Worm (Caenorhabditis elegans): ENCODE measurements around the gene nadk-2.

The nadk-2 gene

DNA sequence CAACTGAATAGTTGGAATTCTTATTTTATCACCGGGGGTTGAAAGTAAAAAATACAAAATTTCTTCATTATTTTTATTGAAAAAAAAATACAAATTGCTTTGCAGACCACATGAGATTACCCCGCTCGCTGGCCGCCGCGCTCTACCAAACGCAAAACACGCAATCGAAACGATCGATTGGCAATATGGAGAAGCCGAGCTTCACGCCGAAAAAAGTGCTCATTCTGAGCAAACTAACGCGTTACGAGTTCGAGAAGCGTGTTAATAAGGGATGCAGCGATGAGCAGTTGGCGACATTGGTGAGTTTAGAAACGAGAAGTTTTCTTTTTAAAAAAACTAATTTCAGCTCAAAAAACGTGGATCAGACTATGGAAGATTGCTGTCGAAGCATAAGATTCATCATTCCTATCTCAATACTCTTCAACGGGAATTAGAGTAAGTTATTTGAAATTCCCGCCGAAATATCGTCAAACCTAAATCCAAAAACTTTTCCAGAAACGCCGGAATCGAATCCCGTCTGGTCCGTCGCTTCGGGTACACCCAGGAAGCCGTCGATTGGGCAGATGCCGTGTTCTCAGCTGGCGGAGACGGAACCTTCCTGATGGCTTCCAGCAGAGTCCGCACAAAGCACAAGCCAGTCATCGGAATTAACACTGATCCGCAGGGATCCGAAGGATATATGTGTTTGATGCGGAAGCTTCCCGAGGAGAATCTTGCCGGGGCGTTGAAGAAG is 6.2 kb downstream of the nadk-2 start:
- TF ChIP-seq lsy-12 (tag; optimal IDR thresholded peaks at IDR 0.05) (peak; percentile 36), nhr-43 (tag; optimal IDR thresholded peaks at IDR 0.05; ENCODE audit: poor library complexity, severe bottlenecking) (peak; percentile 58), ztf-4 (tag; optimal IDR thresholded peaks at IDR 0.05) (no peak), ZK546.5 (tag; optimal IDR thresholded peaks at IDR 0.05) (no peak), ztf-11 (tag; optimal IDR thresholded peaks at IDR 0.05) (no peak), hmg-11 (tag; optimal IDR thresholded peaks at IDR 0.05) (no peak), ama-1 (optimal IDR thresholded peaks at IDR 0.05) (peak; percentile 67), tbx-2 (tag; optimal IDR thresholded peaks at IDR 0.05) (no peak)

DNA sequence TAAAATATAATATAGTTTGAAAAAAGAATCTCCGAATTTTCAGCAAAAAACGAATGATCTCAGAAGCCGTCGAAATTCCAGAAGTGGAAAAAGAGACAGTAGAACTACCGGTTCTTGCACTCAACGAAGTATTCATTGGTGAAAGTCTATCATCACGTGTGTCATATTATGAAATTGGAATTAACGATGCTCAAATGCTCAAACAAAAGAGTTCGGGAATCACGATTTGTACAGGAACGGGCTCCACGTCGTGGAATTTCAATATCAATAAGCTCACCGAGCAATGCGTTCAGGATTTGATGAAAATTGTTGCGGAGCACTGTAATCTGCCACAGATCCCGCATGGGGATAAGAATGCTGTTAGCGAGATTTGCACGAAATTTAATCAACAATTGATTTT is 8.9 kb downstream of the nadk-2 start:
- TF ChIP-seq lsy-12 (tag; optimal IDR thresholded peaks at IDR 0.05): peak; percentile 35
- TF ChIP-seq ceh-28 (tag; optimal IDR thresholded peaks at IDR 0.05): no peak
- peak; percentile 33 for TF ChIP-seq nhr-43 (tag; optimal IDR thresholded peaks at IDR 0.05; ENCODE audit: poor library complexity, severe bottlenecking)
- peak; percentile 83 for TF ChIP-seq ama-1 (optimal IDR thresholded peaks at IDR 0.05)

DNA sequence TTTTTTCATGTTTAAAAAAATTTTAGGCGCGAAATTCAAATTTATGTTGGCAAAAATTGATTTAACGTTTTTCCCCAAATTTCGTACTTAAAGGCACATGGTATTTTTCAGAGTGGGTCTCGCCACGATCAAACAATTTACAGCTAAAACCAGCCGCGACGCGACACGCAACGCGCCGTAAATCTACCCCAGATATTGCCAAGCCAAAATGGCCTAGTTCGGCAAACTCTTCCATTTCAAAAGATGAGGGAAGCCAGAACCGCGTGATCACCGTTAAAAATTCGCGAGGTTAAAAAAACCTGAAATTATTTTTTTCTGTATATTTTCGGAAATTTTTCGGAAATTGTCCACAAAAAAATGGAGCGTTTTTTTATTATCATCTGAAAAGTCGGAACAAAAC is 10.5 kb downstream of the nadk-2 start:
- TF ChIP-seq nhr-77 (tag; optimal IDR thresholded peaks at IDR 0.05) (no peak), ZK546.5 (tag; optimal IDR thresholded peaks at IDR 0.05) (no peak), nhr-76 (tag; optimal IDR thresholded peaks at IDR 0.05) (no peak), ama-1 (optimal IDR thresholded peaks at IDR 0.05) (peak; percentile 65), lsy-12 (tag; optimal IDR thresholded peaks at IDR 0.05) (peak; percentile 51), nhr-43 (tag; optimal IDR thresholded peaks at IDR 0.05; ENCODE audit: poor library complexity, severe bottlenecking) (peak; percentile 74), ceh-82 (tag; optimal IDR thresholded peaks at IDR 0.05) (no peak)

DNA sequence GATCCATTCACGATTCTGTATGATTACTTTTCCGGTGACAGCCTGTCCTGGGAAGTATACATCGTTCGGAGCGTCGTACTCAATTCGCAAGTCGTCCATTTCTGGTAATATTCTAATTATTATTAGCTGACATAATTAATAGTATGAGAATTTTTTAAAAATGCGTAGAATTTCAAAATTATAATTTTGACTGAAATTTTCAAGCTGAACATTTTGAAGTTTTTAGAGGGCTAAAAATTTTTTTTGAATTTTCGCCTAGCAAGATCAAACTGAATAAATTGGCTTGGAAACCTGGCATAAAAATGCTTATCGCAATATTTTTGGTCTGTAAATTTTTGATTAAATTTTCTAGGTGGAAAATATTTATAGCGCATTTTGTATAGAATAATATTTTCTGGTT is 13.1 kb downstream of the nadk-2 start, which contains the start of gene arrd-7:
Gene arrd-7 (minus strand): TSS at position 101 of the 400 bp plus-strand sequence.
- TF ChIP-seq pha-4 (tag; optimal IDR thresholded peaks at IDR 0.05): no peak
- no peak for TF ChIP-seq lin-15B (tag; optimal IDR thresholded peaks at IDR 0.05)
- TF ChIP-seq unc-62 (GFP tag; optimal IDR thresholded peaks at IDR 0.05): no peak
- TF ChIP-seq nhr-23 (tag; optimal IDR thresholded peaks at IDR 0.05): no peak
- no peak for TF ChIP-seq nhr-77 (tag; optimal IDR thresholded peaks at IDR 0.05)
- no peak for TF ChIP-seq nfya-1 (tag; optimal IDR thresholded peaks at IDR 0.05; ENCODE audit: insufficient read depth)
- no peak for TF ChIP-seq ztf-11 (tag; optimal IDR thresholded peaks at IDR 0.05)

DNA sequence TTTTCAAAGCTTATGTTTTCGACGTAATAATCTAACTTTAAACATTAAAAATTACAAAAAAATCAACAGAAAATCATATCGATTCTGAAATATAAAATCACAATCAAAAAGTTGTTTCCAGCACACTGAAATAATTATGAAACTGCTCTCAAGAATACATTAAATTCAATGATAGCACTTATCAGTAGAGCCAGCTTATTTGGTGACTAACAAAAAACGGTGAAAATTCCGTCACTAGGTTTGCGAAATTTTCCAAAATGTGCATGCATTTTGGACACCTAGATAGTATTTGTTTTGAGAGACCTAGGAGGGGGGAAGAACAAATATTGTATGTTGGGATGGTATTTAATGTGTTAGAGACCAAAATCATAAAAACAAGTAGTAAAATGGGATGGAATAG is 13.7 kb downstream of the nadk-2 start:
- no peak for TF ChIP-seq nhr-11 (tag; optimal IDR thresholded peaks at IDR 0.05)
- TF ChIP-seq elt-2 (tag; optimal IDR thresholded peaks at IDR 0.05): peak; percentile 72
- peak; percentile 34 for TF ChIP-seq pqm-1 (tag; optimal IDR thresholded peaks at IDR 0.05)
- peak; percentile 0 for TF ChIP-seq pha-4 (tag; optimal IDR thresholded peaks at IDR 0.05)
- TF ChIP-seq fos-1 (tag; optimal IDR thresholded peaks at IDR 0.05): no peak

DNA sequence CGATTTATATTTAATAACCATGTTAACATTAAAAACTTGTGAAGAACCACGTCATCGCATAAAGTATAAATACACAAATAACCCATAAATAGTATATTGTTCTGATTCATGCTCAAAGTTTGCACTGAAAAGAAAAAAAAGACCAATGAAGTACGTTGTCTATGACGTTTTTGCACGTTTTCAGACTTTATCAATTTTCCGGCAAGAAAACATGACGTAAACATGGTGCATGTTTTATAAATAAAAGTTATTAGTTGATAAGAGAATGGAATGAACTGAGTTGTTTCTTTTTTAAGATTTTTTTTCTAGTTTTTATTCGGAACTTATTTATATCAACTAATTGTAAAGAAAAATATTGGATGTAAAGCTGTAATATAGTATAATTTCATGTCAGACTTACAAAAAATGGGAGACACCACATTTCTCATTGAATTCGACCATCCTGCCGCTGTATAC is 15.3 kb downstream of the nadk-2 start, which contains the start of gene arrd-8:
Gene arrd-8 (plus strand): TSS at position 406 of the 456 bp plus-strand sequence.
- TF ChIP-seq nhr-43 (tag; optimal IDR thresholded peaks at IDR 0.05; ENCODE audit: poor library complexity, severe bottlenecking): no peak
- no peak for TF ChIP-seq jun-1 (tag; optimal IDR thresholded peaks at IDR 0.05)
- peak; percentile 92 for TF ChIP-seq pqm-1 (tag; optimal IDR thresholded peaks at IDR 0.05)
- peak; percentile 55 for TF ChIP-seq pha-4 (tag; optimal IDR thresholded peaks at IDR 0.05)
- TF ChIP-seq elt-2 (tag; optimal IDR thresholded peaks at IDR 0.05): peak; percentile 64

DNA sequence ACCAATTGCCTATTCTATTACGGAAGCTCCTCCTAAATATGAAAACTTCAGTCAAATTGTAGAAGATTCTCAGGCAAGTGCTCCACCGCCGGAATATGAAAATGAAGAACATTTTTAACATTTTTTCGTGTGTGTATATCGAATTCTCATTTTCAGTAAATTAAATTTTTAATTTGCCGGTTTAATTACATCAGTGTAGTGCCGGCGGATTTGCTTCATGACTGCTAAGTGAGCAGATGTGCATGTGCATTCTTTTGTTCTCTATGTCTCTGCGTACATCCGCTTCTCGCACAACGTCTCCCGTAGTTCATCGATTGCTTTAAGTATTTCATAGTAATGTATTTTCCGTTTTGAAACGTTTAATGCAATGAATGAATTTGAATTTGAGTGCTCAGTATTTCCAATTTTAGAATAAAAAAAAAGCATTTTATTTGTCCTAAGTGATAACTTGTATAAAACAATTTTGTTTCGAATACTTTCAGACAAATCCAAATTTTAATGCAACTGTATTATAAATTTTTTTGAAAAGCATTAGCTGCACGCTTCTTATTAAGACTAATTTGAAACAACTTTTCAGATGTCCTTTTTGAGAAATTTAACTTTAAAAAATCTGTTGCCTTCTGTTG is 18.2 kb downstream of the nadk-2 start, which contains the start of gene Y17G7B.22:
Gene Y17G7B.22 (plus strand): TSS at position 576 of the 626 bp plus-strand sequence.
- no peak for TF ChIP-seq nhr-12 (tag; optimal IDR thresholded peaks at IDR 0.05)
- TF ChIP-seq egl-5 (tag; optimal IDR thresholded peaks at IDR 0.05): no peak
- TF ChIP-seq lin-39 (tag; optimal IDR thresholded peaks at IDR 0.05): no peak
- TF ChIP-seq fkh-2 (tag; optimal IDR thresholded peaks at IDR 0.05): no peak
- no peak for TF ChIP-seq nhr-67 (tag; optimal IDR thresholded peaks at IDR 0.05)
- no peak for TF ChIP-seq hmg-11 (tag; optimal IDR thresholded peaks at IDR 0.05)
- no peak for TF ChIP-seq ztf-4 (tag; optimal IDR thresholded peaks at IDR 0.05)
- TF ChIP-seq nhr-25 (tag; optimal IDR thresholded peaks at IDR 0.05): no peak
- TF ChIP-seq ZK546.5 (tag; optimal IDR thresholded peaks at IDR 0.05): no peak
- no peak for TF ChIP-seq nfya-1 (tag; optimal IDR thresholded peaks at IDR 0.05; ENCODE audit: insufficient read depth)
- no peak for TF ChIP-seq lsy-12 (tag; optimal IDR thresholded peaks at IDR 0.05)
- no peak for TF ChIP-seq eor-1 (tag; optimal IDR thresholded peaks at IDR 0.05)
- TF ChIP-seq nhr-43 (tag; optimal IDR thresholded peaks at IDR 0.05; ENCODE audit: poor library complexity, severe bottlenecking): no peak
- no peak for TF ChIP-seq ceh-28 (tag; optimal IDR thresholded peaks at IDR 0.05)
- TF ChIP-seq fos-1 (tag; optimal IDR thresholded peaks at IDR 0.05): no peak
- no peak for TF ChIP-seq unc-39 (tag; optimal IDR thresholded peaks at IDR 0.05)
- no peak for TF ChIP-seq tbx-2 (tag; optimal IDR thresholded peaks at IDR 0.05)
- TF ChIP-seq aly-2 (tag; optimal IDR thresholded peaks at IDR 0.05): no peak
- no peak for TF ChIP-seq zag-1 (tag; optimal IDR thresholded peaks at IDR 0.05)
